Worm (Caenorhabditis elegans) whole organism, L2 larva: ENCODE data around the gene ppm-2.

ENCODE experiments used
- C34F6.9 ChIP-seq: fragments of 150-350 bp; optimal IDR thresholded peaks from 2 replicates; lab custom pipeline; 2014; ENCODE audit warnings: missing biosample characterization, missing genetic modification characterization
- F13H6.1 ChIP-seq: sonication (generic microtip); optimal IDR thresholded peaks from 2 replicates; lab custom pipeline; 2016; ENCODE audit warnings: missing genetic modification characterization, missing compliant biosample characterization
- R02D3.7 ChIP-seq: fragments of 150-350 bp; optimal IDR thresholded peaks from 2 replicates; lab custom pipeline; 2014; ENCODE audit warnings: missing biosample characterization, missing genetic modification characterization
- Y55F3AM.14 ChIP-seq: fragments of 200-800 bp; sonication (Bioruptor generic); optimal IDR thresholded peaks from 2 replicates; lab custom pipeline; 2018; ENCODE audit warnings: mild to moderate bottlenecking, missing genetic modification characterization, missing compliant biosample characterization
- ZK546.5 ChIP-seq: sonication (generic microtip); optimal IDR thresholded peaks from 2 replicates; lab custom pipeline; 2017; ENCODE audit warnings: missing biosample characterization, missing genetic modification characterization
- alr-1 ChIP-seq: fragments of 150-350 bp; optimal IDR thresholded peaks from 2 replicates; lab custom pipeline; 2014; ENCODE audit warnings: missing biosample characterization, missing genetic modification characterization
- aly-2 ChIP-seq: fragments of 150-350 bp; optimal IDR thresholded peaks from 2 replicates; lab custom pipeline; 2014; ENCODE audit warnings: missing biosample characterization, missing genetic modification characterization
- ama-1 ChIP-seq: fragments of 150-350 bp; optimal IDR thresholded peaks from 2 replicates; lab custom pipeline; 2018; ENCODE audit warnings: inconsistent platforms
- blmp-1 ChIP-seq: sonication (generic microtip); optimal IDR thresholded peaks from 2 replicates; lab custom pipeline; 2017; ENCODE audit warnings: missing genetic modification characterization, mild to moderate bottlenecking, missing compliant biosample characterization, antibody characterized with exemption, moderate library complexity; ENCODE audit not compliant: insufficient read depth
- ceh-16 ChIP-seq: fragments of 150-350 bp; optimal IDR thresholded peaks from 2 replicates; lab custom pipeline; 2014; ENCODE audit warnings: missing biosample characterization, missing genetic modification characterization
- ceh-82 ChIP-seq: fragments of 150-350 bp; optimal IDR thresholded peaks from 2 replicates; lab custom pipeline; 2014; ENCODE audit warnings: missing biosample characterization, missing genetic modification characterization
- crh-2 ChIP-seq: sonication (generic microtip); optimal IDR thresholded peaks from 2 replicates; lab custom pipeline; 2017; ENCODE audit warnings: missing biosample characterization, missing genetic modification characterization
- dmd-4 ChIP-seq: sonication (generic microtip); optimal IDR thresholded peaks from 2 replicates; lab custom pipeline; 2017; ENCODE audit warnings: missing biosample characterization, missing genetic modification characterization
- egl-27 ChIP-seq: sonication (generic microtip); optimal IDR thresholded peaks from 3 replicates; lab custom pipeline; 2017; ENCODE audit warnings: missing biosample characterization, missing genetic modification reagents, missing genetic modification characterization
- elt-1 ChIP-seq: fragments of 150-350 bp; optimal IDR thresholded peaks from 2 replicates; lab custom pipeline; 2014; ENCODE audit warnings: missing biosample characterization, missing genetic modification characterization
- elt-3 ChIP-seq: sonication (generic microtip); optimal IDR thresholded peaks from 2 replicates; lab custom pipeline; 2017; ENCODE audit warnings: missing biosample characterization, missing genetic modification characterization
- fos-1 ChIP-seq: fragments of 150-350 bp; optimal IDR thresholded peaks from 2 replicates; lab custom pipeline; 2014; ENCODE audit warnings: missing biosample characterization, missing genetic modification characterization
- gmeb-1 ChIP-seq: fragments of 150-350 bp; optimal IDR thresholded peaks from 2 replicates; lab custom pipeline; 2014; ENCODE audit warnings: missing biosample characterization, missing genetic modification characterization
- lin-11 ChIP-seq: fragments of 150-350 bp; sonication (generic microtip); optimal IDR thresholded peaks from 2 replicates; lab custom pipeline; 2014; ENCODE audit warnings: missing biosample characterization, missing genetic modification characterization, inconsistent platforms, mixed read lengths
- lin-13 ChIP-seq: fragments of 150-350 bp; optimal IDR thresholded peaks from 2 replicates; lab custom pipeline; 2014; ENCODE audit warnings: missing biosample characterization, missing genetic modification reagents, missing genetic modification characterization
- lsy-2 ChIP-seq, 2 experiments: fragments of 150-350 bp in 1 of 2; sonication (generic microtip) in 1 of 2; optimal IDR thresholded peaks; 2 replicates each; lab custom pipeline; 2014 to 2017; ENCODE audit warnings: missing biosample characterization in 2 of 2, missing genetic modification characterization in 2 of 2
- mab-5 ChIP-seq: fragments of 150-350 bp; optimal IDR thresholded peaks from 2 replicates; lab custom pipeline; 2014; ENCODE audit warnings: missing biosample characterization, missing genetic modification characterization
- mbf-1 ChIP-seq: sonication (generic microtip); optimal IDR thresholded peaks from 2 replicates; lab custom pipeline; 2017; ENCODE audit warnings: missing biosample characterization, missing genetic modification characterization
- mdl-1 ChIP-seq, 2 experiments: fragments of 150-350 bp in 1 of 2; sonication (generic microtip) in 1 of 2; optimal IDR thresholded peaks; 2 replicates each; lab custom pipeline; 2017; ENCODE audit warnings: missing biosample characterization in 2 of 2, missing genetic modification characterization in 2 of 2
- nhr-10 ChIP-seq: sonication (generic microtip); optimal IDR thresholded peaks from 2 replicates; lab custom pipeline; 2017; ENCODE audit warnings: missing biosample characterization, missing genetic modification characterization
- nhr-11 ChIP-seq: fragments of 150-350 bp; optimal IDR thresholded peaks from 2 replicates; lab custom pipeline; 2014; ENCODE audit warnings: missing biosample characterization, missing genetic modification characterization
- nhr-12 ChIP-seq: fragments of 150-350 bp; optimal IDR thresholded peaks from 2 replicates; lab custom pipeline; 2014; ENCODE audit warnings: missing biosample characterization, missing genetic modification characterization
- nhr-129 ChIP-seq: fragments of 150-350 bp; optimal IDR thresholded peaks from 2 replicates; lab custom pipeline; 2014; ENCODE audit warnings: missing biosample characterization, missing genetic modification characterization
- nhr-21 ChIP-seq: fragments of 150-350 bp; optimal IDR thresholded peaks from 2 replicates; lab custom pipeline; 2014; ENCODE audit warnings: missing biosample characterization, missing genetic modification characterization
- nhr-23 ChIP-seq: fragments of 150-350 bp; optimal IDR thresholded peaks from 2 replicates; lab custom pipeline; 2014; ENCODE audit warnings: missing biosample characterization, missing genetic modification reagents, missing genetic modification characterization
- nhr-237 ChIP-seq: fragments of 150-350 bp; optimal IDR thresholded peaks from 2 replicates; lab custom pipeline; 2014; ENCODE audit warnings: missing biosample characterization, missing genetic modification characterization
- nhr-25 ChIP-seq: fragments of 150-350 bp; sonication (generic microtip); optimal IDR thresholded peaks from 3 replicates; lab custom pipeline; 2014; ENCODE audit warnings: missing biosample characterization, missing genetic modification characterization
- nhr-6 ChIP-seq: fragments of 150-350 bp; optimal IDR thresholded peaks from 2 replicates; lab custom pipeline; 2014; ENCODE audit warnings: missing biosample characterization, missing genetic modification characterization
- nhr-77 ChIP-seq: fragments of 150-350 bp; optimal IDR thresholded peaks from 2 replicates; lab custom pipeline; 2014; ENCODE audit warnings: missing biosample characterization, missing genetic modification characterization
- sem-4 ChIP-seq: fragments of 150-350 bp; optimal IDR thresholded peaks from 2 replicates; lab custom pipeline; 2014; ENCODE audit warnings: missing biosample characterization, missing genetic modification reagents, missing genetic modification characterization
- skn-1 ChIP-seq: sonication (generic microtip); optimal IDR thresholded peaks from 2 replicates; lab custom pipeline; 2017; ENCODE audit warnings: missing biosample characterization, missing genetic modification characterization
- sma-3 ChIP-seq: sonication (generic microtip); optimal IDR thresholded peaks from 2 replicates; lab custom pipeline; 2016; ENCODE audit warnings: missing genetic modification reagents, missing genetic modification characterization, missing compliant biosample characterization
- sma-9 ChIP-seq, 2 experiments: fragments of 150-350 bp in 1 of 2; sonication (generic microtip) in 1 of 2; optimal IDR thresholded peaks; 2 replicates each; lab custom pipeline; 2014 to 2016; ENCODE audit warnings: missing genetic modification characterization in 2 of 2, mild to moderate bottlenecking in 1 of 2, missing biosample characterization in 1 of 2, missing compliant biosample characterization in 1 of 2, missing genetic modification reagents in 1 of 2, moderate library complexity in 1 of 2
- snpc-4 ChIP-seq: fragments of 150-350 bp; optimal IDR thresholded peaks from 2 replicates; lab custom pipeline; 2014; ENCODE audit warnings: missing biosample characterization, missing genetic modification characterization
- unc-39 ChIP-seq: fragments of 150-350 bp; optimal IDR thresholded peaks from 2 replicates; lab custom pipeline; 2014; ENCODE audit warnings: missing biosample characterization, missing genetic modification characterization
- unc-55 ChIP-seq: fragments of 150-350 bp; sonication (generic microtip); optimal IDR thresholded peaks from 3 replicates; lab custom pipeline; 2014; ENCODE audit warnings: missing biosample characterization, missing genetic modification reagents, missing genetic modification characterization
- unc-62 ChIP-seq: fragments of 150-350 bp; optimal IDR thresholded peaks from 2 replicates; lab custom pipeline; 2014; ENCODE audit warnings: missing biosample characterization, missing genetic modification reagents, missing genetic modification characterization
- zag-1 ChIP-seq: fragments of 150-350 bp; optimal IDR thresholded peaks from 2 replicates; lab custom pipeline; 2014; ENCODE audit warnings: missing biosample characterization, missing genetic modification characterization
- ztf-1 ChIP-seq: fragments of 200-800 bp; sonication (Bioruptor generic); conservative IDR thresholded peaks from 2 replicates; pipeline ENCODE4 v1.3.6; 2022; ENCODE audit warnings: missing genetic modification characterization, missing compliant biosample characterization
- ztf-4 ChIP-seq: fragments of 150-350 bp; optimal IDR thresholded peaks from 2 replicates; lab custom pipeline; 2014; ENCODE audit warnings: missing biosample characterization, missing genetic modification characterization

ppm-2 gene

DNA sequence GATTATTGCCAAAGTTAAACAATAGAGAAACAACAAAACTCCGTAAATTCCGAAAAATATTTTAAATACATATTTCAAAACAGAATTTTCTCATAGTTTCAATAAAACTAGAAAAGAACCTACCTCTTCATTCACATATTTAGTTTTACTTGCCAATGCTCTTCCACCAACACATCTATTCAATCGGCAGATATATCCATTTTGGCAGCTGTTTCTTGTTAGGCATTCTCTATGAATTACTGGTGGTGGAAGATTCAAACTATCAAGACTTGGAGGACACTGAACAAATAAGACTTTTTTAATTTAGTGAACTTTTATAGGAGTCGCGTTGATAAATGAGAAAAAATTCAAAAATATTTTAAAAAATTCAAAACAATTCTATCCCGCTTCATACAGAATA, 3.0 kb upstream of the ppm-2 start:
- TF ChIP-seq R02D3.7 (tag; lab: Kevin White, UChicago) (no peak), snpc-4 (tag; lab: Kevin White, UChicago) (no peak), lin-11 (tag; lab: Kevin White, UChicago) (no peak), F13H6.1 (tag; lab: Kevin White, UChicago) (no peak), nhr-11 (tag; lab: Kevin White, UChicago) (no peak), mdl-1 (tag; optimal IDR thresholded peaks at IDR 0.05; lab: Kevin White, UChicago) (no peak), mbf-1 (tag; lab: Kevin White, UChicago) (no peak)

DNA sequence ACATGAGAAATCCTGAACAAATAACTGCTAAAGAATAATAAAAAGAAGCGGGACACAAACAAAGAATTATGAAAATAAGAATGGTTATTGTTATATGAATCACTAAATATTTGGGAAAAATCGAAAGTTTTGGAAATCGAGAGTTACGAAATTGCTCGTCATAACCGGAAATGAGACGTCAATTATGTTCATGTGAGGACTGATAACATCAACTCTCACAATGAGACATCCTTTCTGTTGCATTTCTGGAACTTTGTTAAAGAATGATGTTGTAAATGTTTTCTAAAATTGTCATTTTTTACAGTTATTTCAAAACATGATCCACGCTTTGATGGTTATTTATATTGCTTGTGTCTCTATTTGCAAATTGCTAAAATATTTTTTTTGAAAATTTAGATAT, 2.4 kb upstream of the ppm-2 start, which contains the start of gene T23F11.6:
TSS of gene T23F11.6 (minus strand) at position 45 of the 400 bp plus-strand sequence.
- TF ChIP-seq dmd-4 (tag; lab: Kevin White, UChicago) (no peak), crh-2 (tag; lab: Kevin White, UChicago) (peak; percentile 5), R02D3.7 (tag; lab: Kevin White, UChicago) (no peak), sma-9 (GFP tag; optimal IDR thresholded peaks at IDR 0.05; lab: Kevin White, UChicago) (no peak), sma-9 (tag; optimal IDR thresholded peaks at IDR 0.05; lab: Kevin White, UChicago) (no peak), F13H6.1 (tag; lab: Kevin White, UChicago) (no peak), egl-27 (tag; lab: Kevin White, UChicago) (no peak), ZK546.5 (tag; lab: Kevin White, UChicago) (no peak), unc-39 (no peak), fos-1 (tag; lab: Kevin White, UChicago) (peak; percentile 63), nhr-6 (no peak), nhr-10 (tag; lab: Kevin White, UChicago) (no peak), alr-1 (tag; lab: Kevin White, UChicago) (no peak), aly-2 (tag; lab: Kevin White, UChicago) (no peak), ceh-16 (tag; lab: Kevin White, UChicago) (no peak)

ce11 chrIII:4649363-4649768, 928 bp upstream of the ppm-2 start:
- TF ChIP-seq crh-2 (tag; lab: Kevin White, UChicago) (peak; percentile 92), gmeb-1 (tag; lab: Kevin White, UChicago) (peak; percentile 81), elt-1 (no peak), sma-3 (GFP tag; lab: Kevin White, UChicago) (peak; percentile 97), skn-1 (tag; lab: Kevin White, UChicago) (peak; percentile 65), nhr-6 (peak; percentile 88), nhr-21 (tag; lab: Kevin White, UChicago) (peak; percentile 98), sma-9 (GFP tag; optimal IDR thresholded peaks at IDR 0.05; lab: Kevin White, UChicago) (peak; percentile 99), sma-9 (tag; optimal IDR thresholded peaks at IDR 0.05; lab: Kevin White, UChicago) (peak; percentile 87), blmp-1 (tag; lab: Kevin White, UChicago) (peak; percentile 89), R02D3.7 (tag; lab: Kevin White, UChicago) (no peak), unc-62 (GFP tag; lab: Kevin White, UChicago) (no peak), snpc-4 (tag; lab: Kevin White, UChicago) (peak; percentile 55), mdl-1 (tag; optimal IDR thresholded peaks at IDR 0.05; lab: Kevin White, UChicago) (peak; percentile 99), mab-5 (tag; lab: Kevin White, UChicago) (peak; percentile 58), lsy-2 (tag; optimal IDR thresholded peaks at IDR 0.05; lab: Kevin White, UChicago) (peak; percentile 41 to 93), lin-11 (tag; lab: Kevin White, UChicago) (peak; percentile 94), unc-55 (GFP tag; lab: Kevin White, UChicago) (peak; percentile 89), nhr-23 (tag; lab: Kevin White, UChicago) (no peak), nhr-237 (tag; lab: Kevin White, UChicago) (no peak), elt-3 (tag; lab: Kevin White, UChicago) (no peak), sem-4 (peak; percentile 95), ama-1 (lab: Kevin White, UChicago) (no peak), ceh-16 (tag; lab: Kevin White, UChicago) (no peak), nhr-12 (tag; lab: Kevin White, UChicago) (peak; percentile 13), ceh-82 (tag; lab: Kevin White, UChicago) (peak; percentile 39), nhr-10 (tag; lab: Kevin White, UChicago) (peak; percentile 7), nhr-25 (tag; lab: Kevin White, UChicago) (peak; percentile 96), ztf-1 (no peak), fos-1 (tag; lab: Kevin White, UChicago) (peak; percentile 98), C34F6.9 (tag; lab: Kevin White, UChicago) (peak; percentile 99), nhr-129 (peak; percentile 97), lin-13 (GFP tag; lab: Kevin White, UChicago) (peak; percentile 81), nhr-77 (no peak), egl-27 (tag; lab: Kevin White, UChicago) (peak; percentile 94), F13H6.1 (tag; lab: Kevin White, UChicago) (peak; percentile 98), ztf-4 (tag; lab: Kevin White, UChicago) (peak; percentile 54), zag-1 (tag; lab: Kevin White, UChicago) (peak; percentile 86), Y55F3AM.14 (peak; percentile 91), nhr-11 (tag; lab: Kevin White, UChicago) (no peak)
